Worm (Caenorhabditis elegans) whole organism, young adult: ENCODE measurements around the gene R01E6.7.

Experiments used
- F49E8.2 ChIP-seq: sonication (generic microtip); optimal IDR thresholded peaks from 3 replicates; lab custom pipeline; 2017; ENCODE audit warnings: missing genetic modification characterization, mild to moderate bottlenecking, missing compliant biosample characterization, antibody characterized with exemption, moderate library complexity; ENCODE audit not compliant: insufficient read depth
- T26A5.8 ChIP-seq: sonication (generic microtip); optimal IDR thresholded peaks from 2 replicates; lab custom pipeline; 2016; ENCODE audit warnings: missing genetic modification characterization, missing compliant biosample characterization
- snpc-4 ChIP-seq, 5 experiments: fragments of 150-350 bp in 1 of 5; sonication (generic microtip) in 4 of 5; optimal IDR thresholded peaks; 2 replicates each; lab custom pipeline; 2014 to 2018; ENCODE audit warnings: missing genetic modification characterization in 5 of 5, missing biosample characterization in 3 of 5, antibody characterized with exemption in 2 of 5, mild to moderate bottlenecking in 2 of 5, missing compliant biosample characterization in 2 of 5, missing genotype in 2 of 5, moderate library complexity in 2 of 5, missing genetic modification reagents in 1 of 5
- tbx-9 ChIP-seq: sonication (generic microtip); optimal IDR thresholded peaks from 2 replicates; lab custom pipeline; 2016; ENCODE audit warnings: borderline replicate concordance, missing genetic modification characterization, inconsistent platforms, missing compliant biosample characterization
- unc-62 ChIP-seq: fragments of 150-350 bp; optimal IDR thresholded peaks from 2 replicates; lab custom pipeline; 2014; ENCODE audit warnings: missing biosample characterization, missing genetic modification reagents, missing genetic modification characterization
- ztf-22 ChIP-seq: fragments of 200-800 bp; sonication (Bioruptor generic); optimal IDR thresholded peaks from 2 replicates; lab custom pipeline; 2018; ENCODE audit warnings: mild to moderate bottlenecking, missing genetic modification characterization, moderate library complexity, missing compliant biosample characterization

- no peak for TF ChIP-seq T26A5.8 (tag; lab: Kevin White, UChicago)
- no peak for TF ChIP-seq tbx-9 (tag; lab: Kevin White, UChicago)
- no peak for TF ChIP-seq F49E8.2 (tag; lab: Kevin White, UChicago)
- no peak for TF ChIP-seq ztf-22 (GFP tag; lab: Kevin White, UChicago)
- TF ChIP-seq snpc-4 (GFP tag; optimal IDR thresholded peaks at IDR 0.05; lab: Kevin White, UChicago), result no peak
- no peak for TF ChIP-seq snpc-4 (tag; optimal IDR thresholded peaks at IDR 0.05; lab: Kevin White, UChicago)
- no peak for TF ChIP-seq unc-62 (GFP tag; lab: Kevin White, UChicago)
Measured at ce11 chrX:13525094-13525493, 44.7 kb downstream of the R01E6.7 start.
